Worm (Caenorhabditis elegans): ENCODE measurements around the gene Y38E10A.1.

ce11 chrII:12550940-12551339 is 19.5 kb downstream of the Y38E10A.1 start:
- no peak for TF ChIP-seq ceh-36 (tag; optimal IDR thresholded peaks at IDR 0.05)
- TF ChIP-seq ama-1 (optimal IDR thresholded peaks at IDR 0.05) = no peak
- TF ChIP-seq tbx-11 (GFP tag; IDR thresholded peaks at IDR 0.05) = no peak
- no peak for TF ChIP-seq F13C5.2 (tag; optimal IDR thresholded peaks at IDR 0.05)
- TF ChIP-seq B0310.2 (tag; optimal IDR thresholded peaks at IDR 0.05) = no peak
- no peak for TF ChIP-seq sea-1 (GFP tag; conservative IDR thresholded peaks at IDR 0.05)
- no peak for TF ChIP-seq ceh-13 (GFP tag; optimal IDR thresholded peaks at IDR 0.05)
- TF ChIP-seq hmg-4 (GFP tag; optimal IDR thresholded peaks at IDR 0.05) = no peak
- no peak for TF ChIP-seq scrt-1 (GFP tag; IDR thresholded peaks at IDR 0.05)
- no peak for TF ChIP-seq hnd-1 (tag; optimal IDR thresholded peaks at IDR 0.05)
- TF ChIP-seq aly-1 (tag; optimal IDR thresholded peaks at IDR 0.05) = no peak

Measured in whole organism, early embryonic.